Worm (Caenorhabditis elegans) whole organism, young adult: ENCODE measurements around the gene clec-234.
"Not testable (repeated sequence)": the region's sequence is repeated elsewhere in the genome, so short reads cannot be mapped to it uniquely, and the experiment has no call there.

ENCODE experiments used
- D2030.7 ChIP-seq: fragments of 200-800 bp; sonication (Bioruptor generic); IDR thresholded peaks from 2 replicates; pipeline ENCODE4 v1.3.6; 2022; ENCODE audit warnings: missing genetic modification reagents, missing genetic modification characterization, missing compliant biosample characterization
- F10E7.11 ChIP-seq: sonication (generic microtip); optimal IDR thresholded peaks from 2 replicates; lab custom pipeline; 2017; ENCODE audit warnings: mild to moderate bottlenecking, missing genetic modification characterization, moderate library complexity, missing compliant biosample characterization
- F23B12.7 ChIP-seq: sonication (generic microtip); optimal IDR thresholded peaks from 2 replicates; lab custom pipeline; 2017; ENCODE audit warnings: missing genetic modification characterization, mild to moderate bottlenecking, missing compliant biosample characterization, antibody characterized with exemption, moderate library complexity; ENCODE audit not compliant: insufficient read depth
- F57C9.4 ChIP-seq: sonication (generic microtip); optimal IDR thresholded peaks from 2 replicates; lab custom pipeline; 2017; ENCODE audit warnings: mild to moderate bottlenecking, missing genetic modification characterization, missing compliant biosample characterization
- K11D2.4 ChIP-seq: fragments of 200-800 bp; sonication (Bioruptor generic); IDR thresholded peaks from 2 replicates; pipeline ENCODE4 v1.3.6; 2022; ENCODE audit warnings: missing genetic modification reagents, missing genetic modification characterization, missing compliant biosample characterization
- Y95B8A.8 ChIP-seq: fragments of 200-800 bp; sonication (Bioruptor generic); IDR thresholded peaks from 2 replicates; pipeline ENCODE4 v1.3.6; 2022; ENCODE audit warnings: missing genetic modification reagents, missing genetic modification characterization, missing compliant biosample characterization
- ceh-100 ChIP-seq: fragments of 200-800 bp; sonication (Bioruptor generic); IDR thresholded peaks from 2 replicates; pipeline ENCODE4 v1.3.6; 2022; ENCODE audit warnings: missing genetic modification reagents, missing genetic modification characterization, missing compliant biosample characterization
- ceh-91 ChIP-seq: fragments of 200-800 bp; sonication (Bioruptor generic); IDR thresholded peaks from 2 replicates; pipeline ENCODE4 v1.3.6; 2022; ENCODE audit warnings: missing genetic modification reagents, missing genetic modification characterization, missing compliant biosample characterization
- hlh-26 ChIP-seq: fragments of 200-800 bp; sonication (Bioruptor generic); conservative IDR thresholded peaks from 2 replicates; pipeline ENCODE4 v1.3.6; 2022; ENCODE audit warnings: missing genetic modification reagents, missing genetic modification characterization, missing compliant biosample characterization
- let-526 ChIP-seq: fragments of 200-800 bp; sonication (Bioruptor generic); IDR thresholded peaks from 2 replicates; pipeline ENCODE4 v1.3.6; 2022; ENCODE audit warnings: missing genetic modification reagents, missing genetic modification characterization, missing compliant biosample characterization
- madf-10 ChIP-seq: sonication (generic microtip); optimal IDR thresholded peaks from 2 replicates; lab custom pipeline; 2016; ENCODE audit warnings: mild to moderate bottlenecking, missing genetic modification characterization, missing compliant biosample characterization
- nhr-80 ChIP-seq: sonication (generic microtip); optimal IDR thresholded peaks from 2 replicates; lab custom pipeline; 2016; ENCODE audit warnings: missing genetic modification characterization, missing compliant biosample characterization
- unc-62 ChIP-seq: fragments of 150-350 bp; optimal IDR thresholded peaks from 2 replicates; lab custom pipeline; 2014; ENCODE audit warnings: missing biosample characterization, missing genetic modification reagents, missing genetic modification characterization

The clec-234 gene

ce11 chrV:16390655-16391054 is 42.7 kb downstream of the clec-234 start, which contains the start of gene gst-44:
Gene gst-44, plus strand, starts transcription at chrV:16390891.
- TF ChIP-seq nhr-80 (tag; lab: Kevin White, UChicago) (peak; percentile 62), D2030.7 (GFP tag; lab: Robert Waterston, UW) (no peak)

- no peak for TF ChIP-seq K11D2.4
- no peak for TF ChIP-seq madf-10 (tag; lab: Kevin White, UChicago)
Observed at ce11 chrV:16388268-16388667, 45.1 kb downstream of the clec-234 start, which contains the start of gene sri-65. Gene sri-65, minus strand, starts transcription at chrV:16388368.

- not testable (repeated sequence) for TF ChIP-seq hlh-26 (GFP tag; lab: Robert Waterston, UW); F23B12.7 (tag; lab: Kevin White, UChicago); let-526 (GFP tag; lab: Robert Waterston, UW)
Observed at ce11 chrV:16383729-16384128, 49.6 kb downstream of the clec-234 start, which contains the start of gene F13A7.7. Gene F13A7.7, minus strand, starts transcription at chrV:16383829.

- TF ChIP-seq ceh-100 (GFP tag; lab: Robert Waterston, UW) (no peak), ceh-91 (GFP tag; lab: Robert Waterston, UW) (no peak), unc-62 (GFP tag; lab: Kevin White, UChicago) (no peak), Y95B8A.8 (GFP tag; lab: Robert Waterston, UW) (no peak), F10E7.11 (no peak), F57C9.4 (tag; lab: Kevin White, UChicago) (no peak)
- TF ChIP-seq, all 124 proteins: peak for 0
Observed at ce11 chrV:16382949-16383348, 50.4 kb downstream of the clec-234 start.
